Worm (Caenorhabditis elegans): Measurements from ENCODE around the gene clec-6.

ce11 chrIII:4850139-4850538, 37.1 kb downstream of the clec-6 start, which contains the start of gene F26A1.1:
- TF ChIP-seq ztf-29 (GFP tag; IDR thresholded peaks at IDR 0.05), result no peak
- no peak for TF ChIP-seq med-1 (GFP tag; optimal IDR thresholded peaks at IDR 0.05; ENCODE audit: insufficient read depth)
- TF ChIP-seq tab-1 (GFP tag; IDR thresholded peaks at IDR 0.05), result no peak
- no peak for TF ChIP-seq ztf-23 (GFP tag; IDR thresholded peaks at IDR 0.05)
- no peak for TF ChIP-seq cog-1 (tag; optimal IDR thresholded peaks at IDR 0.05)
- no peak for TF ChIP-seq T22C8.4 (GFP tag; IDR thresholded peaks at IDR 0.05)
- TF ChIP-seq flt-1 (GFP tag; IDR thresholded peaks at IDR 0.05), result no peak
- no peak for TF ChIP-seq ref-1 (GFP tag; conservative IDR thresholded peaks at IDR 0.05)
- TF ChIP-seq klf-2 (GFP tag; conservative IDR thresholded peaks at IDR 0.05), result no peak
